Worm (Caenorhabditis elegans) whole organism, L4 larva: Measurements from ENCODE around the gene W09D6.4.

Source experiments
- Y75B8A.6 ChIP-seq: fragments of 200-800 bp; sonication (Bioruptor generic); IDR thresholded peaks from 2 replicates; pipeline ENCODE4 v1.3.6; 2022; ENCODE audit warnings: missing genetic modification reagents, missing genetic modification characterization, missing compliant biosample characterization
- dve-1 ChIP-seq: sonication (generic microtip); optimal IDR thresholded peaks from 2 replicates; lab custom pipeline; 2017; ENCODE audit warnings: antibody characterized with exemption, mild to moderate bottlenecking, missing genetic modification characterization, missing compliant biosample characterization; ENCODE audit not compliant: insufficient read depth
- fkh-10 ChIP-seq: fragments of 150-350 bp; optimal IDR thresholded peaks from 2 replicates; lab custom pipeline; 2014; ENCODE audit warnings: missing biosample characterization, missing genetic modification reagents, missing genetic modification characterization
- nhr-10 ChIP-seq: fragments of 150-350 bp; optimal IDR thresholded peaks from 2 replicates; lab custom pipeline; 2014; ENCODE audit warnings: missing biosample characterization, missing genetic modification characterization
- nhr-102 ChIP-seq: sonication (generic microtip); optimal IDR thresholded peaks from 2 replicates; lab custom pipeline; 2016; ENCODE audit warnings: mild to moderate bottlenecking, missing genetic modification characterization, moderate library complexity, missing compliant biosample characterization
- nhr-11 ChIP-seq: fragments of 150-350 bp; optimal IDR thresholded peaks from 2 replicates; lab custom pipeline; 2014; ENCODE audit warnings: missing biosample characterization, missing genetic modification characterization
- nhr-76 ChIP-seq: fragments of 150-350 bp; optimal IDR thresholded peaks from 2 replicates; lab custom pipeline; 2014; ENCODE audit warnings: missing biosample characterization, missing genetic modification characterization
- skn-1 ChIP-seq: fragments of 150-350 bp; optimal IDR thresholded peaks from 2 replicates; lab custom pipeline; 2014; ENCODE audit warnings: missing biosample characterization, missing genetic modification characterization
- snpc-4 ChIP-seq: fragments of 150-350 bp; optimal IDR thresholded peaks from 2 replicates; lab custom pipeline; 2014; ENCODE audit warnings: missing biosample characterization, missing genetic modification characterization

- TF ChIP-seq nhr-11 (no peak), nhr-102 (tag; lab: Kevin White, UChicago) (no peak), dve-1 (tag; lab: Kevin White, UChicago) (no peak), snpc-4 (tag; lab: Kevin White, UChicago) (no peak), Y75B8A.6 (GFP tag; lab: Robert Waterston, UW) (no peak), nhr-10 (tag; lab: Kevin White, UChicago) (no peak), skn-1 (tag; lab: Kevin White, UChicago) (no peak), nhr-76 (tag; lab: Kevin White, UChicago) (no peak), fkh-10 (GFP tag; lab: Kevin White, UChicago) (no peak)
Observed at ce11 chrIII:11123844-11124243, 44.3 kb downstream of the W09D6.4 start.
